Fruit fly (Drosophila melanogaster) whole organism, embryonic: ENCODE data around the gene CG14034.

Source experiments
- Atf3 ChIP-seq: fragments of 200-800 bp; sonication (Bioruptor generic); optimal IDR thresholded peaks from 3 replicates; lab custom pipeline; 2016; ENCODE audit warnings: missing biosample characterization, missing genetic modification characterization
- BEAF-32 ChIP-seq: fragments of 200-800 bp; sonication (Bioruptor generic); optimal IDR thresholded peaks from 3 replicates; lab custom pipeline; 2017; ENCODE audit warnings: missing biosample characterization, missing genetic modification characterization, mild to moderate bottlenecking, moderate library complexity, missing genetic modification reagents
- C15 ChIP-seq: fragments of 200-800 bp; sonication (Bioruptor generic); IDR thresholded peaks from 3 replicates; pipeline ENCODE4 v1.3.6; 2022; ENCODE audit warnings: missing biosample characterization, missing genetic modification characterization
- CG10321 ChIP-seq: fragments of 200-800 bp; sonication (Bioruptor generic); IDR thresholded peaks from 2 replicates; pipeline ENCODE4 v1.3.6; 2022; ENCODE audit warnings: missing biosample characterization, missing genetic modification characterization
- CG10462 ChIP-seq: fragments of 200-800 bp; sonication (Bioruptor generic); optimal IDR thresholded peaks from 2 replicates; lab custom pipeline; 2016; ENCODE audit warnings: missing biosample characterization, missing genetic modification characterization
- CG10543 ChIP-seq: fragments of 200-800 bp; sonication (Bioruptor generic); optimal IDR thresholded peaks from 3 replicates; lab custom pipeline; 2017; ENCODE audit warnings: missing biosample characterization, mild to moderate bottlenecking, missing genetic modification characterization, moderate library complexity
- CG10565 ChIP-seq: fragments of 200-800 bp; sonication (Bioruptor generic); optimal IDR thresholded peaks from 3 replicates; lab custom pipeline; 2016; ENCODE audit warnings: missing biosample characterization, mild to moderate bottlenecking, missing genetic modification characterization
- CG11696 ChIP-seq: fragments of 200-800 bp; sonication (Bioruptor generic); IDR thresholded peaks from 2 replicates; pipeline ENCODE4 v1.3.6; 2022; ENCODE audit warnings: missing biosample characterization, missing genetic modification characterization
- CG11723 ChIP-seq: fragments of 200-800 bp; sonication (Bioruptor generic); optimal IDR thresholded peaks from 2 replicates; lab custom pipeline; 2017; ENCODE audit warnings: missing biosample characterization, mild to moderate bottlenecking, missing genetic modification characterization
- CG15514 ChIP-seq: fragments of 200-800 bp; sonication (Bioruptor generic); optimal IDR thresholded peaks from 3 replicates; lab custom pipeline; 2017; ENCODE audit warnings: missing biosample characterization, missing genetic modification characterization, mild to moderate bottlenecking, moderate library complexity, missing genetic modification reagents
- CG1602 ChIP-seq: fragments of 200-800 bp; sonication (Bioruptor generic); optimal IDR thresholded peaks from 3 replicates; lab custom pipeline; 2016; ENCODE audit warnings: missing biosample characterization, missing genetic modification characterization
- CG17361 ChIP-seq: fragments of 200-800 bp; sonication (Bioruptor generic); IDR thresholded peaks from 3 replicates; pipeline ENCODE4 v1.3.6; 2022; ENCODE audit warnings: missing biosample characterization, missing genetic modification characterization
- CG17568 ChIP-seq: fragments of 200-800 bp; sonication (Bioruptor generic); optimal IDR thresholded peaks from 2 replicates; lab custom pipeline; 2018; ENCODE audit warnings: missing biosample characterization, mild to moderate bottlenecking, missing genetic modification characterization, moderate library complexity
- CG17912 ChIP-seq: fragments of 200-800 bp; sonication (Bioruptor generic); optimal IDR thresholded peaks from 2 replicates; lab custom pipeline; 2018; ENCODE audit warnings: missing biosample characterization, mild to moderate bottlenecking, missing genetic modification characterization
- CG18599 ChIP-seq: fragments of 200-800 bp; sonication (Bioruptor generic); optimal IDR thresholded peaks from 3 replicates; lab custom pipeline; 2017; ENCODE audit warnings: missing biosample characterization, missing genetic modification characterization, mild to moderate bottlenecking, moderate library complexity, missing genetic modification reagents
- CG31224 ChIP-seq: fragments of 200-800 bp; sonication (Bioruptor generic); IDR thresholded peaks from 2 replicates; pipeline ENCODE4 v1.3.6; 2022; ENCODE audit warnings: missing biosample characterization, missing genetic modification characterization
- CG33213 ChIP-seq: fragments of 200-800 bp; sonication (Bioruptor generic); optimal IDR thresholded peaks from 3 replicates; lab custom pipeline; 2016; ENCODE audit warnings: missing biosample characterization, missing genetic modification characterization
- CG4360 ChIP-seq: fragments of 200-800 bp; sonication (Bioruptor generic); IDR thresholded peaks from 2 replicates; pipeline ENCODE4 v1.3.6; 2022; ENCODE audit warnings: missing biosample characterization, missing genetic modification characterization
- CG4424 ChIP-seq: fragments of 200-800 bp; sonication (Bioruptor generic); optimal IDR thresholded peaks from 3 replicates; lab custom pipeline; 2016; ENCODE audit warnings: missing biosample characterization, missing genetic modification characterization
- CG6272 ChIP-seq: fragments of 200-800 bp; sonication (Bioruptor generic); IDR thresholded peaks from 2 replicates; pipeline ENCODE4 v1.3.6; 2022; ENCODE audit warnings: missing biosample characterization, missing genetic modification characterization
- CG7357 ChIP-seq: fragments of 200-800 bp; sonication (Bioruptor generic); IDR thresholded peaks from 3 replicates; pipeline ENCODE4 v1.3.6; 2022; ENCODE audit warnings: missing biosample characterization, missing genetic modification characterization
- CG8089 ChIP-seq: fragments of 200-800 bp; sonication (Bioruptor generic); optimal IDR thresholded peaks from 3 replicates; lab custom pipeline; 2016; ENCODE audit warnings: missing biosample characterization, missing genetic modification characterization
- Doc2 ChIP-seq: fragments of 200-800 bp; sonication (Bioruptor generic); IDR thresholded peaks from 2 replicates; pipeline ENCODE4 v1.3.6; 2022; ENCODE audit warnings: missing biosample characterization, missing genetic modification characterization
- Elba2 ChIP-seq: fragments of 200-800 bp; sonication (Bioruptor generic); optimal IDR thresholded peaks from 3 replicates; lab custom pipeline; 2016; ENCODE audit warnings: missing biosample characterization, missing genetic modification characterization
- Fer2 ChIP-seq: fragments of 200-800 bp; sonication (Bioruptor generic); optimal IDR thresholded peaks from 2 replicates; lab custom pipeline; 2018; ENCODE audit warnings: missing biosample characterization, mild to moderate bottlenecking, missing genetic modification characterization, moderate library complexity
- H2.0 ChIP-seq: fragments of 200-800 bp; sonication (Bioruptor generic); IDR thresholded peaks from 2 replicates; pipeline ENCODE4 v1.3.6; 2022; ENCODE audit warnings: missing biosample characterization, missing genetic modification characterization
- Hand ChIP-seq: fragments of 200-800 bp; sonication (Bioruptor generic); optimal IDR thresholded peaks from 2 replicates; lab custom pipeline; 2017; ENCODE audit warnings: mild to moderate bottlenecking, missing biosample characterization, missing genetic modification reagents, missing genetic modification characterization
- Lim3 ChIP-seq: fragments of 200-800 bp; sonication (Bioruptor generic); IDR thresholded peaks from 2 replicates; pipeline ENCODE4 v1.3.6; 2022; ENCODE audit warnings: missing biosample characterization, missing genetic modification characterization
- Lpt ChIP-seq: fragments of >200 bp; optimal IDR thresholded peaks from 2 replicates; lab custom pipeline; 2018; ENCODE audit warnings: missing biosample characterization, missing genetic modification characterization
- Neu2 ChIP-seq: fragments of 200-800 bp; sonication (Bioruptor generic); optimal IDR thresholded peaks from 3 replicates; lab custom pipeline; 2016; ENCODE audit warnings: missing biosample characterization, missing genetic modification characterization, borderline replicate concordance
- Opbp ChIP-seq: fragments of 200-800 bp; sonication (Bioruptor generic); IDR thresholded peaks from 3 replicates; pipeline ENCODE4 v1.3.6; 2022; ENCODE audit warnings: missing biosample characterization, missing genetic modification characterization; ENCODE audit not compliant: partially characterized antibody
- Spps ChIP-seq: fragments of 200-800 bp; sonication (Bioruptor generic); optimal IDR thresholded peaks from 2 replicates; lab custom pipeline; 2018; ENCODE audit warnings: missing biosample characterization, mild to moderate bottlenecking, missing genetic modification characterization
- Tbp ChIP-seq: fragments of >200 bp; optimal IDR thresholded peaks from 2 replicates; lab custom pipeline; 2018; ENCODE audit warnings: missing biosample characterization, missing genetic modification characterization
- YL-1 ChIP-seq: fragments of 200-800 bp; sonication (Bioruptor generic); optimal IDR thresholded peaks from 3 replicates; lab custom pipeline; 2017; ENCODE audit warnings: missing biosample characterization, mild to moderate bottlenecking, missing genetic modification characterization
- eve ChIP-seq, 2 experiments: fragments of >200 bp; optimal IDR thresholded peaks; 2 replicates each; lab custom pipeline; 2017; ENCODE audit warnings: missing biosample characterization in 2 of 2, missing genetic modification characterization in 2 of 2
- eyg ChIP-seq: fragments of 200-800 bp; sonication (Bioruptor generic); optimal IDR thresholded peaks from 3 replicates; lab custom pipeline; 2016; ENCODE audit warnings: missing biosample characterization, missing genetic modification characterization
- fd96Cb ChIP-seq: fragments of 200-800 bp; sonication (Bioruptor generic); optimal IDR thresholded peaks from 2 replicates; lab custom pipeline; 2018; ENCODE audit warnings: missing biosample characterization, mild to moderate bottlenecking, missing genetic modification characterization, moderate library complexity
- fru ChIP-seq: fragments of >200 bp; optimal IDR thresholded peaks from 2 replicates; lab custom pipeline; 2017
- ftz-f1 ChIP-seq: fragments of 200-800 bp; sonication (Bioruptor generic); optimal IDR thresholded peaks from 2 replicates; lab custom pipeline; 2016; ENCODE audit warnings: missing biosample characterization, missing genetic modification characterization
- gro ChIP-seq: fragments of 200-800 bp; sonication (Bioruptor generic); optimal IDR thresholded peaks from 2 replicates; lab custom pipeline; 2016; ENCODE audit warnings: missing biosample characterization, missing genetic modification characterization
- insv ChIP-seq, 2 experiments: fragments of 200-800 bp; sonication (Bioruptor generic); optimal IDR thresholded peaks; 3 replicates each; lab custom pipeline; 2016 to 2018; ENCODE audit warnings: missing biosample characterization in 2 of 2, missing genetic modification characterization in 2 of 2
- jumu ChIP-seq: fragments of 200-800 bp; sonication (Bioruptor generic); optimal IDR thresholded peaks from 3 replicates; lab custom pipeline; 2016; ENCODE audit warnings: missing biosample characterization, missing genetic modification characterization
- lab ChIP-seq: fragments of 200-800 bp; sonication (Bioruptor generic); optimal IDR thresholded peaks from 3 replicates; lab custom pipeline; 2017; ENCODE audit warnings: missing biosample characterization, missing genetic modification characterization, mild to moderate bottlenecking, moderate library complexity, missing genetic modification reagents
- pros ChIP-seq: fragments of 200-800 bp; sonication (Bioruptor generic); optimal IDR thresholded peaks from 3 replicates; lab custom pipeline; 2019; ENCODE audit warnings: missing biosample characterization, mild to moderate bottlenecking, missing genetic modification characterization, moderate library complexity
- repo ChIP-seq: fragments of 200-800 bp; sonication (Bioruptor generic); optimal IDR thresholded peaks from 2 replicates; lab custom pipeline; 2016; ENCODE audit warnings: missing biosample characterization, missing genetic modification characterization
- row ChIP-seq: fragments of 200-800 bp; sonication (Bioruptor generic); IDR thresholded peaks from 3 replicates; pipeline ENCODE4 v1.3.6; 2022; ENCODE audit warnings: missing biosample characterization, missing genetic modification characterization
- run ChIP-seq: fragments of 200-800 bp; sonication (Bioruptor generic); optimal IDR thresholded peaks from 3 replicates; lab custom pipeline; 2018; ENCODE audit warnings: missing biosample characterization, mild to moderate bottlenecking, missing genetic modification characterization
- schlank ChIP-seq: fragments of 200-800 bp; sonication (Bioruptor generic); optimal IDR thresholded peaks from 2 replicates; lab custom pipeline; 2018; ENCODE audit warnings: missing biosample characterization, mild to moderate bottlenecking, missing genetic modification characterization
- tx ChIP-seq: fragments of 200-800 bp; sonication (Bioruptor generic); optimal IDR thresholded peaks from 2 replicates; lab custom pipeline; 2016; ENCODE audit warnings: missing biosample characterization, missing genetic modification characterization
- zen ChIP-seq: fragments of 200-800 bp; sonication (Bioruptor generic); optimal IDR thresholded peaks from 3 replicates; lab custom pipeline; 2018; ENCODE audit warnings: missing biosample characterization, mild to moderate bottlenecking, missing genetic modification characterization, moderate library complexity
- zen2 ChIP-seq: fragments of 200-800 bp; sonication (Bioruptor generic); IDR thresholded peaks from 3 replicates; pipeline ENCODE4 v1.3.6; 2022; ENCODE audit warnings: missing biosample characterization, missing genetic modification characterization; ENCODE audit not compliant: partially characterized antibody

CG14034 gene

dm6 chr2L:5242194-5242914 lies 26.0 kb upstream of the CG14034 start (continued):
- no peak for TF ChIP-seq Spps
- no peak for TF ChIP-seq Hand
- no peak for TF ChIP-seq CG17361 (GFP tag; lab: Robert Waterston, UW)
- TF ChIP-seq Neu2 (GFP tag; lab: Kevin White, UChicago): no peak
- no peak for TF ChIP-seq CG11696 (GFP tag; lab: Robert Waterston, UW)
- no peak for TF ChIP-seq CG10321 (GFP tag; lab: Robert Waterston, UW)
- TF ChIP-seq CG31224: no peak
- no peak for TF ChIP-seq Lpt
- no peak for TF ChIP-seq Atf3 (GFP tag; lab: Kevin White, UChicago)
- TF ChIP-seq CG33213: no peak
- TF ChIP-seq repo (GFP tag; lab: Kevin White, UChicago): no peak
- no peak for TF ChIP-seq YL-1 (GFP tag; lab: Kevin White, UChicago)
- TF ChIP-seq Elba2: no peak
- peak; percentile 21; the same call in 1 of the 2 replicates for TF ChIP-seq H2.0 (GFP tag; lab: Robert Waterston, UW)
- TF ChIP-seq CG10565 (GFP tag; lab: Kevin White, UChicago): no peak
- peak; percentile 20 for TF ChIP-seq CG18599
- TF ChIP-seq CG10462 (GFP tag; lab: Kevin White, UChicago): no peak
- peak; percentile 10 for TF ChIP-seq CG15514
- TF ChIP-seq C15: no peak
- TF ChIP-seq CG10543: no peak
- no peak for TF ChIP-seq eyg (GFP tag; lab: Kevin White, UChicago)
- TF ChIP-seq gro (GFP tag; lab: Kevin White, UChicago): no peak
- peak; percentile 54; the same call in 2 of the 3 replicates for TF ChIP-seq row (GFP tag; lab: Robert Waterston, UW)
- no peak for TF ChIP-seq CG7357 (GFP tag; lab: Robert Waterston, UW)
- TF ChIP-seq run: no peak
- peak; percentile 17 for TF ChIP-seq CG4424
- no peak for TF ChIP-seq pros (GFP tag; lab: Kevin White, UChicago)
- TF ChIP-seq tx (GFP tag; lab: Kevin White, UChicago): no peak
- no peak for TF ChIP-seq zen (tag; lab: Kevin White, UChicago)
- TF ChIP-seq BEAF-32: peak; percentile 36
- TF ChIP-seq schlank (tag; lab: Kevin White, UChicago): no peak
- no peak for TF ChIP-seq CG11723 (GFP tag; lab: Kevin White, UChicago)
- TF ChIP-seq Fer2: no peak
- TF ChIP-seq CG17912 (GFP tag; lab: Kevin White, UChicago): no peak
- TF ChIP-seq Tbp (GFP tag; lab: Kevin White, UChicago): no peak
- TF ChIP-seq CG8089 (GFP tag; lab: Kevin White, UChicago): no peak
- no peak for TF ChIP-seq insv (GFP tag; optimal IDR thresholded peaks at IDR 0.05; lab: Kevin White, UChicago)
- TF ChIP-seq CG4360 (GFP tag; lab: Robert Waterston, UW): no peak
- TF ChIP-seq jumu: no peak
- no peak for TF ChIP-seq CG6272 (GFP tag; lab: Robert Waterston, UW)
- no peak for TF ChIP-seq CG1602 (GFP tag; lab: Kevin White, UChicago)
- TF ChIP-seq lab: no peak
- no peak for TF ChIP-seq Lim3 (GFP tag; lab: Robert Waterston, UW)
- no peak for TF ChIP-seq fru (lab: Kevin White, UChicago)
- TF ChIP-seq ftz-f1 (GFP tag; lab: Kevin White, UChicago): no peak
- peak in 1 of 2 experiments; percentile 50 for TF ChIP-seq eve (GFP tag; optimal IDR thresholded peaks at IDR 0.05; lab: Kevin White, UChicago)
- no peak for TF ChIP-seq zen2 (GFP tag; lab: Robert Waterston, UW)
- no peak for TF ChIP-seq Opbp (GFP tag; lab: Robert Waterston, UW)
- TF ChIP-seq CG17568: peak; percentile 32
- no peak for TF ChIP-seq fd96Cb (tag; lab: Kevin White, UChicago)
- TF ChIP-seq Doc2: no peak
